Worm (Caenorhabditis elegans) whole organism, young adult: ENCODE measurements around the gene mog-2.

Experiments used
- C06A6.2 ChIP-seq: fragments of 200-800 bp; sonication (Bioruptor generic); conservative IDR thresholded peaks from 2 replicates; pipeline ENCODE4 v1.3.6; 2022; ENCODE audit warnings: missing genetic modification characterization, missing compliant biosample characterization
- D2030.7 ChIP-seq: fragments of 200-800 bp; sonication (Bioruptor generic); IDR thresholded peaks from 2 replicates; pipeline ENCODE4 v1.3.6; 2022; ENCODE audit warnings: missing genetic modification reagents, missing genetic modification characterization, missing compliant biosample characterization
- F33H1.4 ChIP-seq: fragments of 200-800 bp; sonication (Bioruptor generic); IDR thresholded peaks from 2 replicates; pipeline ENCODE4 v1.3.6; 2022; ENCODE audit warnings: missing genetic modification reagents, missing genetic modification characterization, missing compliant biosample characterization
- F37B4.10 ChIP-seq: fragments of 200-800 bp; sonication (Bioruptor generic); IDR thresholded peaks from 2 replicates; pipeline ENCODE4 v1.3.6; 2022; ENCODE audit warnings: missing genetic modification characterization, missing compliant biosample characterization
- K11D2.4 ChIP-seq: fragments of 200-800 bp; sonication (Bioruptor generic); IDR thresholded peaks from 2 replicates; pipeline ENCODE4 v1.3.6; 2022; ENCODE audit warnings: missing genetic modification reagents, missing genetic modification characterization, missing compliant biosample characterization
- K12H6.12 ChIP-seq: fragments of 200-800 bp; sonication (Bioruptor generic); optimal IDR thresholded peaks from 2 replicates; lab custom pipeline; 2018; ENCODE audit warnings: mild to moderate bottlenecking, missing genetic modification characterization, missing compliant biosample characterization
- T07F8.4 ChIP-seq: sonication (generic microtip); optimal IDR thresholded peaks from 2 replicates; lab custom pipeline; 2016; ENCODE audit warnings: mild to moderate bottlenecking, missing genetic modification characterization, moderate library complexity, missing compliant biosample characterization
- T26A5.8 ChIP-seq: sonication (generic microtip); optimal IDR thresholded peaks from 2 replicates; lab custom pipeline; 2016; ENCODE audit warnings: missing genetic modification characterization, missing compliant biosample characterization
- Y56A3A.18 ChIP-seq: fragments of 200-800 bp; sonication (Bioruptor generic); IDR thresholded peaks from 2 replicates; pipeline ENCODE4 v1.3.6; 2022; ENCODE audit warnings: missing genetic modification reagents, missing genetic modification characterization, missing compliant biosample characterization
- Y79H2A.3 ChIP-seq: fragments of 200-800 bp; sonication (Bioruptor generic); conservative IDR thresholded peaks from 2 replicates; pipeline ENCODE4 v1.3.6; 2022; ENCODE audit warnings: missing genetic modification reagents, missing genetic modification characterization, missing compliant biosample characterization
- atf-7 ChIP-seq: sonication (generic microtip); optimal IDR thresholded peaks from 2 replicates; lab custom pipeline; 2017; ENCODE audit warnings: mild to moderate bottlenecking, missing genetic modification characterization, missing compliant biosample characterization
- attf-5 ChIP-seq: fragments of 200-800 bp; sonication (Bioruptor generic); optimal IDR thresholded peaks from 2 replicates; lab custom pipeline; 2018; ENCODE audit warnings: mild to moderate bottlenecking, missing genetic modification characterization, missing compliant biosample characterization
- bed-1 ChIP-seq: fragments of 200-800 bp; sonication (Bioruptor generic); IDR thresholded peaks from 2 replicates; pipeline ENCODE4 v1.3.6; 2022; ENCODE audit warnings: missing genetic modification reagents, missing genetic modification characterization, missing compliant biosample characterization
- cebp-2 ChIP-seq: fragments of 200-800 bp; sonication (Bioruptor generic); IDR thresholded peaks from 2 replicates; pipeline ENCODE4 v1.3.6; 2022; ENCODE audit warnings: missing genetic modification characterization, missing compliant biosample characterization
- ceh-100 ChIP-seq: fragments of 200-800 bp; sonication (Bioruptor generic); IDR thresholded peaks from 2 replicates; pipeline ENCODE4 v1.3.6; 2022; ENCODE audit warnings: missing genetic modification reagents, missing genetic modification characterization, missing compliant biosample characterization
- ceh-58 ChIP-seq: fragments of 200-800 bp; sonication (Bioruptor generic); IDR thresholded peaks from 2 replicates; pipeline ENCODE4 v1.3.6; 2022; ENCODE audit warnings: missing genetic modification characterization, missing compliant biosample characterization
- ceh-91 ChIP-seq: fragments of 200-800 bp; sonication (Bioruptor generic); IDR thresholded peaks from 2 replicates; pipeline ENCODE4 v1.3.6; 2022; ENCODE audit warnings: missing genetic modification reagents, missing genetic modification characterization, missing compliant biosample characterization
- dpl-1 ChIP-seq: fragments of 150-350 bp; optimal IDR thresholded peaks from 2 replicates; lab custom pipeline; 2014; ENCODE audit warnings: missing biosample characterization, missing genetic modification reagents, missing genetic modification characterization
- efl-1 ChIP-seq: fragments of 150-350 bp; optimal IDR thresholded peaks from 2 replicates; lab custom pipeline; 2014; ENCODE audit warnings: missing biosample characterization, missing genetic modification reagents, missing genetic modification characterization
- egrh-3 ChIP-seq: fragments of 200-800 bp; sonication (Bioruptor generic); IDR thresholded peaks from 2 replicates; pipeline ENCODE4 v1.3.6; 2022; ENCODE audit warnings: missing genetic modification reagents, missing genetic modification characterization, missing compliant biosample characterization
- gei-17 ChIP-seq: fragments of 200-800 bp; sonication (Bioruptor generic); optimal IDR thresholded peaks from 2 replicates; lab custom pipeline; 2018; ENCODE audit warnings: mild to moderate bottlenecking, missing genetic modification characterization, missing compliant biosample characterization
- hrde-1 ChIP-seq: sonication (generic microtip); optimal IDR thresholded peaks from 2 replicates; lab custom pipeline; 2016; ENCODE audit warnings: missing genetic modification characterization, mild to moderate bottlenecking, missing compliant biosample characterization, moderate library complexity, missing genotype, missing genetic modification reagents, borderline replicate concordance
- lag-1 ChIP-seq: fragments of 200-800 bp; sonication (Bioruptor generic); IDR thresholded peaks from 2 replicates; pipeline ENCODE4 v1.3.6; 2022; ENCODE audit warnings: missing genetic modification reagents, missing genetic modification characterization, missing compliant biosample characterization
- let-526 ChIP-seq: fragments of 200-800 bp; sonication (Bioruptor generic); IDR thresholded peaks from 2 replicates; pipeline ENCODE4 v1.3.6; 2022; ENCODE audit warnings: missing genetic modification reagents, missing genetic modification characterization, missing compliant biosample characterization
- nhr-179 ChIP-seq: sonication (generic microtip); optimal IDR thresholded peaks from 2 replicates; lab custom pipeline; 2016; ENCODE audit warnings: mild to moderate bottlenecking, missing genetic modification characterization, missing compliant biosample characterization
- pbrm-1 ChIP-seq: fragments of 200-800 bp; sonication (Bioruptor generic); IDR thresholded peaks from 2 replicates; pipeline ENCODE4 v1.3.6; 2022; ENCODE audit warnings: missing genetic modification reagents, missing genetic modification characterization, missing compliant biosample characterization
- rcor-1 ChIP-seq: fragments of 200-800 bp; sonication (Bioruptor generic); IDR thresholded peaks from 2 replicates; pipeline ENCODE4 v1.3.6; 2022; ENCODE audit warnings: missing genetic modification reagents, missing genetic modification characterization, missing compliant biosample characterization
- snpc-1.3 ChIP-seq: sonication (generic microtip); optimal IDR thresholded peaks from 2 replicates; lab custom pipeline; 2017; ENCODE audit warnings: missing genetic modification characterization, mild to moderate bottlenecking, missing compliant biosample characterization, antibody characterized with exemption, moderate library complexity, missing genotype, missing genetic modification reagents; ENCODE audit not compliant: insufficient read depth
- sptf-2 ChIP-seq: fragments of 200-800 bp; sonication (Bioruptor generic); optimal IDR thresholded peaks from 2 replicates; lab custom pipeline; 2018; ENCODE audit warnings: mild to moderate bottlenecking, missing genetic modification characterization, missing compliant biosample characterization
- tbx-9 ChIP-seq: sonication (generic microtip); optimal IDR thresholded peaks from 2 replicates; lab custom pipeline; 2016; ENCODE audit warnings: borderline replicate concordance, missing genetic modification characterization, inconsistent platforms, missing compliant biosample characterization
- tlf-1 ChIP-seq: fragments of 200-800 bp; sonication (Bioruptor generic); optimal IDR thresholded peaks from 2 replicates; lab custom pipeline; 2018; ENCODE audit warnings: mild to moderate bottlenecking, missing genetic modification characterization, missing compliant biosample characterization
- unc-62 ChIP-seq: fragments of 150-350 bp; optimal IDR thresholded peaks from 2 replicates; lab custom pipeline; 2014; ENCODE audit warnings: missing biosample characterization, missing genetic modification reagents, missing genetic modification characterization
- xnd-1 ChIP-seq: sonication (generic microtip); optimal IDR thresholded peaks from 2 replicates; lab custom pipeline; 2016; ENCODE audit warnings: missing genotype, missing genetic modification reagents, missing genetic modification characterization, missing compliant biosample characterization
- ztf-18 ChIP-seq: sonication (generic microtip); optimal IDR thresholded peaks from 2 replicates; lab custom pipeline; 2016; ENCODE audit warnings: missing genotype, mild to moderate bottlenecking, missing genetic modification characterization, missing compliant biosample characterization
- ztf-25 ChIP-seq: fragments of 200-800 bp; sonication (Bioruptor generic); IDR thresholded peaks from 2 replicates; pipeline ENCODE4 v1.3.6; 2022; ENCODE audit warnings: missing genetic modification reagents, missing genetic modification characterization, missing compliant biosample characterization
- ztf-3 ChIP-seq: fragments of 200-800 bp; sonication (Bioruptor generic); optimal IDR thresholded peaks from 2 replicates; lab custom pipeline; 2018; ENCODE audit warnings: mild to moderate bottlenecking, missing genetic modification characterization, missing compliant biosample characterization
- ztf-6 ChIP-seq: fragments of 200-800 bp; sonication (Bioruptor generic); IDR thresholded peaks from 2 replicates; pipeline ENCODE4 v1.3.6; 2022; ENCODE audit warnings: missing genetic modification reagents, missing genetic modification characterization, missing compliant biosample characterization

The mog-2 gene

DNA sequence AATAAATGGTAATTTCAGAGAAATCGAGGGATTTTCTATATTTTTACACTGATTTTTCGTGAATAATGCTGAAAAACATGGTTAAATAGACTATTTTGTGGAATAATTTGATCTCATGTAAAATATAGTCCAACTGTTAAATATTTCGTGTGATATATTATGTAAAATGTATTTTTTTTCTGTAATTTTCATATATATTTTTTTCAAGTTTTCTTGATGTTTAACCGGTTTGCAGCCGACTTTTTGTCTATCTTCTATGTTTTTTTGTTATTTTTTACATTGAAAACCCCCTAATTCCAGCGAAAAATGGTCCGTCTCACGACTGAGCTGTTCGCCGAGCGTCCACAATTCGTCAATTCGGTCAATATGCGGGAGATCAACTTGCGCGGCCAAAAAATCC, at the start of gene mog-2:
Gene mog-2, plus strand, starts transcription at position 301 of the 400 bp plus-strand sequence.
- TF ChIP-seq F37B4.10 (GFP tag; lab: Robert Waterston, UW) (no peak), hrde-1 (tag; lab: Kevin White, UChicago) (no peak), ceh-100 (GFP tag; lab: Robert Waterston, UW) (no peak), let-526 (GFP tag; lab: Robert Waterston, UW) (no peak), tlf-1 (GFP tag; lab: Kevin White, UChicago) (no peak), pbrm-1 (no peak), ceh-58 (no peak), tbx-9 (tag; lab: Kevin White, UChicago) (no peak), Y79H2A.3 (GFP tag; lab: Robert Waterston, UW) (no peak), C06A6.2 (GFP tag; lab: Robert Waterston, UW) (no peak), lag-1 (GFP tag; lab: Robert Waterston, UW) (no peak), T07F8.4 (tag; lab: Kevin White, UChicago) (no peak), ztf-25 (no peak), T26A5.8 (tag; lab: Kevin White, UChicago) (no peak), sptf-2 (GFP tag; lab: Kevin White, UChicago) (no peak), cebp-2 (GFP tag; lab: Robert Waterston, UW) (no peak)

DNA sequence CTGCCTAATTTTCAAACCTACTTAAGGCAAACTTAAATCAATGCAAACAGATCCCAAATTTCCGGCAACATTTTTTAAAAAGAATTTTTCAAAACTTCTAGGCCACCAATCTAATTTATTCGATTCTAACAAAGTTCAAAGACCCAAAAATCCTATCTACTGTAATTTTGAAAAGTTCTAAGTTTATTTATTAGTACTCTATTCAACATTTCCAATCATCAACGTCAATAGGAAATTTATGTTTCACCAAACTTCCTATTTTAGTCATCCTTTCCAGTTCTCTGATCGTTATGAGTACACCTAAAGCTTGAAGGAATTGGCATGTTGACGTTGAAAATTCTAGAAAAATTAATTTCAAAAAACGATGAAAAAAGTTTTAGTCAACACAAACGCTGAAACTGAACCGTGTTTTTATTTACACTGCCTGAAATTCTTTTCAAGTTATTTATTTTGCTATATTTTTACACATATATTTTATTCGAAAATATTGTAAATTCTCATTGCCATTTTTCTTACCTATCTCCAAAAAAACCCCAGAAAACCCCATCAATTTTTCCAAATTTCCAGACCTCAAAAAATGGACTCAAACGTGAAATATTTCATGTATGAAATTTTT, 48.4 kb upstream of the mog-2 start, which contains the start of gene npr-42:
Gene npr-42, plus strand, starts transcription at position 566 of the 616 bp plus-strand sequence.
- no peak for TF ChIP-seq ztf-3 (GFP tag; lab: Kevin White, UChicago)
- TF ChIP-seq Y56A3A.18 (GFP tag; lab: Robert Waterston, UW) = no peak
- no peak for TF ChIP-seq F37B4.10 (GFP tag; lab: Robert Waterston, UW)
- no peak for TF ChIP-seq gei-17 (GFP tag; lab: Kevin White, UChicago)

DNA sequence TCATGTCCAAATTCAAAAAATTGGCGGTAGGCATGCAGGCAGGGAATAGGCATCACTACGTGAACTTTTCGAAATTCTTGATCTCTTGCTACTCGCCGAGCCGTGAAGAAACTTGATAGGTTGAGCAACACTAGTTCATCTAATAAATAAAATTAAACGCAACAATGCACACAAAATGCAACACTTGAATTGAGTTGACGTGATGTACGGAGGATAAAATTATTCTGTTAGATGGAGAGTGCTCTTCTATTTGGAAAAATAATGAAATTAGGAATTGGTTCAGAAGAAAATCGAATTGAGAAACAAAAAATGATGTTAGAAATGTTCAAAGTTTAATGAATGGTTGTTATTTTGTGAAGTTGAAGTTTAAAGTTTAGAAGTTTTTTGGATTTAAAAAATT, 47.2 kb upstream of the mog-2 start:
- no peak for TF ChIP-seq egrh-3
- no peak for TF ChIP-seq unc-62
- no peak for TF ChIP-seq K11D2.4 (GFP tag; lab: Robert Waterston, UW)
- TF ChIP-seq xnd-1 (tag; lab: Kevin White, UChicago) = no peak

DNA sequence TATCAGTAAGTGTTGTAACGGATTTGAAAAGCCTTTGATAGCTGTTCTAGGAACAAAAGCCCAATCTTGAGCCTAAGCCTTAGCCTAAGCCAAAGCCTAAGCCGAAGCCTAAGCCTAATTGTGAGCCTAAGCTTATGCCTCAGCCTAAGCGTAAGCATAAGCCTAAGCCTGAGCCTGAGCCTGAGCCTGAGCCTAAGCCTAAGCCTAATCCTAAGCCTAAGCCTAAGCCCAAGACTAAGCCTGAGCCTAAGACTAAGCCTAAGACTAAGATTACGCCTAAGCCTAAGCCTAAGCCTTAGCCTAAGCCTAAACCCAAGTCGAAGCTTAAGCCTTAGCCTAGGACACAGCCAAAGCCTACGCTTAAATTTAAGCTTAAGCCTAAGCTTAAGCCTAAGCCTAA, 46.5 kb upstream of the mog-2 start:
- TF ChIP-seq ztf-6 (GFP tag; lab: Robert Waterston, UW) (no peak), attf-5 (GFP tag; lab: Kevin White, UChicago) (no peak), nhr-179 (tag; lab: Kevin White, UChicago) (no peak), snpc-1.3 (no peak), D2030.7 (GFP tag; lab: Robert Waterston, UW) (no peak), efl-1 (no peak), bed-1 (no peak), K12H6.12 (no peak), ceh-91 (GFP tag; lab: Robert Waterston, UW) (no peak), F33H1.4 (no peak), lag-1 (GFP tag; lab: Robert Waterston, UW) (no peak), ztf-18 (tag; lab: Kevin White, UChicago) (no peak), rcor-1 (GFP tag; lab: Robert Waterston, UW) (no peak), dpl-1 (GFP tag; lab: Kevin White, UChicago) (no peak), atf-7 (no peak)
